Worm (Caenorhabditis elegans): ENCODE measurements around the gene rpc-25.

The rpc-25 gene

ce11 chrV:10179235-10179634 is 27.2 kb downstream of the rpc-25 start, which contains the start of gene cul-5:
Gene cul-5 (plus strand): TSS chrV:10179535.
- TF ChIP-seq set-16 (GFP tag; IDR thresholded peaks at IDR 0.05): no peak
- TF ChIP-seq ZK546.5 (tag; optimal IDR thresholded peaks at IDR 0.05): no peak
- no peak for TF ChIP-seq nhr-237 (tag; optimal IDR thresholded peaks at IDR 0.05)
- no peak for TF ChIP-seq snpc-1.2 (GFP tag; IDR thresholded peaks at IDR 0.05)
- peak; percentile 4 for TF ChIP-seq dve-1 (tag; optimal IDR thresholded peaks at IDR 0.05; ENCODE audit: insufficient read depth)
- no peak for TF ChIP-seq spr-3 (GFP tag; optimal IDR thresholded peaks at IDR 0.05)
- no peak for TF ChIP-seq ceh-44 (GFP tag; IDR thresholded peaks at IDR 0.05)
- TF ChIP-seq dpl-1 (GFP tag; optimal IDR thresholded peaks at IDR 0.05): no peak
- TF ChIP-seq mep-1 (tag; optimal IDR thresholded peaks at IDR 0.05): no peak
- no peak for TF ChIP-seq hlh-11 (tag; optimal IDR thresholded peaks at IDR 0.05)
- TF ChIP-seq nhr-28 (tag; optimal IDR thresholded peaks at IDR 0.05): peak; percentile 27
- TF ChIP-seq daf-8 (GFP tag; IDR thresholded peaks at IDR 0.05): no peak
- TF ChIP-seq nhr-111 (GFP tag; optimal IDR thresholded peaks at IDR 0.05): no peak
- TF ChIP-seq lim-7 (GFP tag; IDR thresholded peaks at IDR 0.05): no peak
- TF ChIP-seq daf-16 (GFP tag; optimal IDR thresholded peaks at IDR 0.05): no peak
- TF ChIP-seq daf-16 (tag; optimal IDR thresholded peaks at IDR 0.05): peak; percentile 49
- TF ChIP-seq hif-1 (tag; optimal IDR thresholded peaks at IDR 0.05): peak in 1 of 2 experiments; percentile 74
- TF ChIP-seq hlh-30 (tag; optimal IDR thresholded peaks at IDR 0.05; ENCODE audit: insufficient read depth): no peak
- no peak for TF ChIP-seq mdt-29 (GFP tag; IDR thresholded peaks at IDR 0.05)
- TF ChIP-seq fos-1 (tag; optimal IDR thresholded peaks at IDR 0.05): no peak
- no peak for TF ChIP-seq sdz-12 (GFP tag; optimal IDR thresholded peaks at IDR 0.05)

- TF ChIP-seq dmd-6 (GFP tag; IDR thresholded peaks at IDR 0.05) (peak; percentile 16; the same call in 1 of the 2 replicates), nhr-48 (tag; optimal IDR thresholded peaks at IDR 0.05) (no peak), ctbp-1 (GFP tag; IDR thresholded peaks at IDR 0.05) (0 out of 2 replicates have a peak, but pooled peaks have one; percentile 22), nhr-41 (GFP tag; IDR thresholded peaks at IDR 0.05) (no peak), F10B5.3 (tag; optimal IDR thresholded peaks at IDR 0.05) (no peak), snpc-1.2 (GFP tag; IDR thresholded peaks at IDR 0.05) (no peak), zag-1 (tag; optimal IDR thresholded peaks at IDR 0.05) (peak; percentile 32), lin-29 (GFP tag; IDR thresholded peaks at IDR 0.05) (no peak), mes-2 (tag; optimal IDR thresholded peaks at IDR 0.05; ENCODE audit: poor library complexity, severe bottlenecking) (peak; percentile 38), Y5F2A.4 (GFP tag; optimal IDR thresholded peaks at IDR 0.05) (no peak), Y105C5A.15 (GFP tag; IDR thresholded peaks at IDR 0.05) (no peak), daf-12 (tag; optimal IDR thresholded peaks at IDR 0.05) (no peak), mdl-1 (tag; optimal IDR thresholded peaks at IDR 0.05) (peak in 1 of 2 experiments; percentile 17), cey-2 (tag; optimal IDR thresholded peaks at IDR 0.05; ENCODE audit: borderline replicate concordance, insufficient read depth) (no peak), ZK337.2 (GFP tag; IDR thresholded peaks at IDR 0.05) (no peak), zfp-3 (GFP tag; conservative IDR thresholded peaks at IDR 0.05) (no peak), mxl-3 (GFP tag; optimal IDR thresholded peaks at IDR 0.05) (peak; percentile 24), lsy-2 (tag; optimal IDR thresholded peaks at IDR 0.05) (peak in 1 of 2 experiments; percentile 64), dve-1 (tag; optimal IDR thresholded peaks at IDR 0.05; ENCODE audit: insufficient read depth) (peak; percentile 60), unc-130 (GFP tag; optimal IDR thresholded peaks at IDR 0.05) (peak; percentile 17), hlh-30 (tag; optimal IDR thresholded peaks at IDR 0.05; ENCODE audit: insufficient read depth) (peak; percentile 64), mdt-29 (GFP tag; IDR thresholded peaks at IDR 0.05) (no peak), mep-1 (tag; optimal IDR thresholded peaks at IDR 0.05) (peak; percentile 63), tra-1 (GFP tag; IDR thresholded peaks at IDR 0.05) (no peak), nhr-77 (tag; optimal IDR thresholded peaks at IDR 0.05) (no peak), lin-38 (GFP tag; IDR thresholded peaks at IDR 0.05) (peak; percentile 93), arid-1 (GFP tag; conservative IDR thresholded peaks at IDR 0.05) (no peak), F37D6.2 (tag; optimal IDR thresholded peaks at IDR 0.05) (no peak), egl-27 (tag; optimal IDR thresholded peaks at IDR 0.05) (no peak), ceh-20 (GFP tag; IDR thresholded peaks at IDR 0.05) (no peak), jun-1 (tag; optimal IDR thresholded peaks at IDR 0.05) (no peak), spr-3 (GFP tag; optimal IDR thresholded peaks at IDR 0.05) (no peak), zip-2 (tag; optimal IDR thresholded peaks at IDR 0.05) (no peak), skn-1 (tag; optimal IDR thresholded peaks at IDR 0.05) (no peak)
Measured at ce11 chrV:10178166-10178565, 28.2 kb downstream of the rpc-25 start.
